Worm (Caenorhabditis elegans) whole organism, L2 larva: ENCODE results near the gene H01M10.2.

Experiments
- C34F6.9 ChIP-seq: fragments of 150-350 bp; optimal IDR thresholded peaks from 2 replicates; lab custom pipeline; 2014; ENCODE audit warnings: missing biosample characterization, missing genetic modification characterization
- F13H6.1 ChIP-seq: sonication (generic microtip); optimal IDR thresholded peaks from 2 replicates; lab custom pipeline; 2016; ENCODE audit warnings: missing genetic modification characterization, missing compliant biosample characterization
- ZK546.5 ChIP-seq: sonication (generic microtip); optimal IDR thresholded peaks from 2 replicates; lab custom pipeline; 2017; ENCODE audit warnings: missing biosample characterization, missing genetic modification characterization
- alr-1 ChIP-seq: fragments of 150-350 bp; optimal IDR thresholded peaks from 2 replicates; lab custom pipeline; 2014; ENCODE audit warnings: missing biosample characterization, missing genetic modification characterization
- aly-2 ChIP-seq: fragments of 150-350 bp; optimal IDR thresholded peaks from 2 replicates; lab custom pipeline; 2014; ENCODE audit warnings: missing biosample characterization, missing genetic modification characterization
- blmp-1 ChIP-seq: sonication (generic microtip); optimal IDR thresholded peaks from 2 replicates; lab custom pipeline; 2017; ENCODE audit warnings: missing genetic modification characterization, mild to moderate bottlenecking, missing compliant biosample characterization, antibody characterized with exemption, moderate library complexity; ENCODE audit not compliant: insufficient read depth
- ceh-82 ChIP-seq: fragments of 150-350 bp; optimal IDR thresholded peaks from 2 replicates; lab custom pipeline; 2014; ENCODE audit warnings: missing biosample characterization, missing genetic modification characterization
- crh-2 ChIP-seq: sonication (generic microtip); optimal IDR thresholded peaks from 2 replicates; lab custom pipeline; 2017; ENCODE audit warnings: missing biosample characterization, missing genetic modification characterization
- dmd-4 ChIP-seq: sonication (generic microtip); optimal IDR thresholded peaks from 2 replicates; lab custom pipeline; 2017; ENCODE audit warnings: missing biosample characterization, missing genetic modification characterization
- egl-27 ChIP-seq: sonication (generic microtip); optimal IDR thresholded peaks from 3 replicates; lab custom pipeline; 2017; ENCODE audit warnings: missing biosample characterization, missing genetic modification reagents, missing genetic modification characterization
- elt-1 ChIP-seq: fragments of 150-350 bp; optimal IDR thresholded peaks from 2 replicates; lab custom pipeline; 2014; ENCODE audit warnings: missing biosample characterization, missing genetic modification characterization
- elt-3 ChIP-seq: sonication (generic microtip); optimal IDR thresholded peaks from 2 replicates; lab custom pipeline; 2017; ENCODE audit warnings: missing biosample characterization, missing genetic modification characterization
- fos-1 ChIP-seq: fragments of 150-350 bp; optimal IDR thresholded peaks from 2 replicates; lab custom pipeline; 2014; ENCODE audit warnings: missing biosample characterization, missing genetic modification characterization
- gmeb-1 ChIP-seq: fragments of 150-350 bp; optimal IDR thresholded peaks from 2 replicates; lab custom pipeline; 2014; ENCODE audit warnings: missing biosample characterization, missing genetic modification characterization
- lin-13 ChIP-seq: fragments of 150-350 bp; optimal IDR thresholded peaks from 2 replicates; lab custom pipeline; 2014; ENCODE audit warnings: missing biosample characterization, missing genetic modification reagents, missing genetic modification characterization
- lin-39 ChIP-seq: fragments of 150-350 bp; optimal IDR thresholded peaks from 2 replicates; lab custom pipeline; 2014; ENCODE audit warnings: missing biosample characterization, missing genetic modification reagents, missing genetic modification characterization
- lsy-2 ChIP-seq, 2 experiments: fragments of 150-350 bp in 1 of 2; sonication (generic microtip) in 1 of 2; optimal IDR thresholded peaks; 2 replicates each; lab custom pipeline; 2014 to 2017; ENCODE audit warnings: missing biosample characterization in 2 of 2, missing genetic modification characterization in 2 of 2
- mab-5 ChIP-seq: fragments of 150-350 bp; optimal IDR thresholded peaks from 2 replicates; lab custom pipeline; 2014; ENCODE audit warnings: missing biosample characterization, missing genetic modification characterization
- nhr-10 ChIP-seq: sonication (generic microtip); optimal IDR thresholded peaks from 2 replicates; lab custom pipeline; 2017; ENCODE audit warnings: missing biosample characterization, missing genetic modification characterization
- nhr-11 ChIP-seq: fragments of 150-350 bp; optimal IDR thresholded peaks from 2 replicates; lab custom pipeline; 2014; ENCODE audit warnings: missing biosample characterization, missing genetic modification characterization
- nhr-12 ChIP-seq: fragments of 150-350 bp; optimal IDR thresholded peaks from 2 replicates; lab custom pipeline; 2014; ENCODE audit warnings: missing biosample characterization, missing genetic modification characterization
- nhr-129 ChIP-seq: fragments of 150-350 bp; optimal IDR thresholded peaks from 2 replicates; lab custom pipeline; 2014; ENCODE audit warnings: missing biosample characterization, missing genetic modification characterization
- nhr-21 ChIP-seq: fragments of 150-350 bp; optimal IDR thresholded peaks from 2 replicates; lab custom pipeline; 2014; ENCODE audit warnings: missing biosample characterization, missing genetic modification characterization
- nhr-6 ChIP-seq: fragments of 150-350 bp; optimal IDR thresholded peaks from 2 replicates; lab custom pipeline; 2014; ENCODE audit warnings: missing biosample characterization, missing genetic modification characterization
- nhr-77 ChIP-seq: fragments of 150-350 bp; optimal IDR thresholded peaks from 2 replicates; lab custom pipeline; 2014; ENCODE audit warnings: missing biosample characterization, missing genetic modification characterization
- peb-1 ChIP-seq: fragments of 150-350 bp; optimal IDR thresholded peaks from 2 replicates; lab custom pipeline; 2014; ENCODE audit warnings: missing biosample characterization, missing genetic modification characterization
- sem-4 ChIP-seq: fragments of 150-350 bp; optimal IDR thresholded peaks from 2 replicates; lab custom pipeline; 2014; ENCODE audit warnings: missing biosample characterization, missing genetic modification reagents, missing genetic modification characterization
- skn-1 ChIP-seq: sonication (generic microtip); optimal IDR thresholded peaks from 2 replicates; lab custom pipeline; 2017; ENCODE audit warnings: missing biosample characterization, missing genetic modification characterization
- sma-3 ChIP-seq: sonication (generic microtip); optimal IDR thresholded peaks from 2 replicates; lab custom pipeline; 2016; ENCODE audit warnings: missing genetic modification reagents, missing genetic modification characterization, missing compliant biosample characterization
- sma-9 ChIP-seq, 2 experiments: fragments of 150-350 bp in 1 of 2; sonication (generic microtip) in 1 of 2; optimal IDR thresholded peaks; 2 replicates each; lab custom pipeline; 2014 to 2016; ENCODE audit warnings: missing genetic modification characterization in 2 of 2, mild to moderate bottlenecking in 1 of 2, missing biosample characterization in 1 of 2, missing compliant biosample characterization in 1 of 2, missing genetic modification reagents in 1 of 2, moderate library complexity in 1 of 2
- unc-39 ChIP-seq: fragments of 150-350 bp; optimal IDR thresholded peaks from 2 replicates; lab custom pipeline; 2014; ENCODE audit warnings: missing biosample characterization, missing genetic modification characterization
- unc-55 ChIP-seq: fragments of 150-350 bp; sonication (generic microtip); optimal IDR thresholded peaks from 3 replicates; lab custom pipeline; 2014; ENCODE audit warnings: missing biosample characterization, missing genetic modification reagents, missing genetic modification characterization
- unc-62 ChIP-seq: fragments of 150-350 bp; optimal IDR thresholded peaks from 2 replicates; lab custom pipeline; 2014; ENCODE audit warnings: missing biosample characterization, missing genetic modification reagents, missing genetic modification characterization
- zag-1 ChIP-seq: fragments of 150-350 bp; optimal IDR thresholded peaks from 2 replicates; lab custom pipeline; 2014; ENCODE audit warnings: missing biosample characterization, missing genetic modification characterization
- ztf-1 ChIP-seq: fragments of 200-800 bp; sonication (Bioruptor generic); conservative IDR thresholded peaks from 2 replicates; pipeline ENCODE4 v1.3.6; 2022; ENCODE audit warnings: missing genetic modification characterization, missing compliant biosample characterization
- ztf-11 ChIP-seq: sonication (generic microtip); optimal IDR thresholded peaks from 2 replicates; lab custom pipeline; 2017; ENCODE audit warnings: missing biosample characterization, missing genetic modification characterization

Gene H01M10.2

DNA sequence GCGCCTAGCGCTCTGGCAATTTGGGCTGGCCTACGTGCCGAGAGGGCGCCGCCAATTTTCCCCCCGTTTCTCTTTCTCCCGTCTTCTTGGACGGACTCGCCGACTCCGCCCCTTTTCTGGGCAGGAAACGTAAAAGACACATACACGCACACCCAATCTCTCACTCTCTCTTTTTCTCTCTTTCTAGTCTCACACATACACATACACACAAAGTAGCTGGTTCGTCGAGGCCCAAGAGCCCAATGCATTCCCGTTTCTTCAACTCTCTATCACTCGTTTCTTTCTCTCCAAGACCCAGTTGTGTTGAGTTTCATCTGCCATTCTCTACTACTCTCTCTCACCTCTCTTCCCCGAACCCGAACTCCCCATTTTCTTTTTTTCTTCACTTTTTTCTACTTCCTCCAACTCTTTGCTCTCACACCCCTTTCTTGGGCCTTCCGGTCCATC, 13.3 kb upstream of the H01M10.2 start (continued):
- TF ChIP-seq elt-3 (no peak), unc-39 (no peak), egl-27 (tag; lab: Kevin White, UChicago) (no peak), alr-1 (tag; lab: Kevin White, UChicago) (no peak), ztf-1 (GFP tag; lab: Robert Waterston, UW) (no peak), blmp-1 (no peak), unc-55 (peak; percentile 84), dmd-4 (no peak), crh-2 (tag; lab: Kevin White, UChicago) (peak; percentile 66), F13H6.1 (tag; lab: Kevin White, UChicago) (peak; percentile 90), ceh-82 (tag; lab: Kevin White, UChicago) (no peak), nhr-12 (tag; lab: Kevin White, UChicago) (no peak), skn-1 (no peak)

DNA sequence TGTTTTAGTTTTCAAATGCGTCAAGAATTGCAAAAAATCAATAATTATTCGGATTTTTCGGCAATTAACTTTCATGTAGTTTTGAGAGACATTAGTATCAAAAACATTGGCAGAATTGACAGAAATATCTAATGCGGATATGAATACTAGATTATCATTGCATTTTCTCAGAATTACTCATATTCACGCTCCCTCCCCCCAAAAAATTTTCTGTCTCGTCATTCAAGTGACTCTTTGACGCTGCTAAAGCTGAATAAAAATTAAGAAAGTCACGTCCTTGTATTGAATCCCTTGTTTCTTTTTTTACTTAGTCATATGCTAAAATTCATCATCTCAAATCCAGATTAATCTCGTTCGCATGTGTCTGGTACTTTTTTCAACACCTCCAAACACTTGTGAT, 11.1 kb upstream of the H01M10.2 start:
- no peak for TF ChIP-seq gmeb-1 (tag; lab: Kevin White, UChicago)
- TF ChIP-seq lsy-2 (tag; optimal IDR thresholded peaks at IDR 0.05; lab: Kevin White, UChicago): peak in 1 of 2 experiments; percentile 52
- TF ChIP-seq peb-1 (tag; lab: Kevin White, UChicago): no peak
- peak; percentile 8 for TF ChIP-seq crh-2 (tag; lab: Kevin White, UChicago)
- TF ChIP-seq nhr-21 (tag; lab: Kevin White, UChicago): peak; percentile 59
- no peak for TF ChIP-seq sem-4 (tag; lab: Kevin White, UChicago)
- no peak for TF ChIP-seq nhr-77 (tag; lab: Kevin White, UChicago)
- peak; percentile 57 for TF ChIP-seq nhr-6 (tag; lab: Kevin White, UChicago)
- peak; percentile 36 for TF ChIP-seq sma-9 (GFP tag; optimal IDR thresholded peaks at IDR 0.05; lab: Kevin White, UChicago)
- no peak for TF ChIP-seq sma-9 (tag; optimal IDR thresholded peaks at IDR 0.05; lab: Kevin White, UChicago)

DNA sequence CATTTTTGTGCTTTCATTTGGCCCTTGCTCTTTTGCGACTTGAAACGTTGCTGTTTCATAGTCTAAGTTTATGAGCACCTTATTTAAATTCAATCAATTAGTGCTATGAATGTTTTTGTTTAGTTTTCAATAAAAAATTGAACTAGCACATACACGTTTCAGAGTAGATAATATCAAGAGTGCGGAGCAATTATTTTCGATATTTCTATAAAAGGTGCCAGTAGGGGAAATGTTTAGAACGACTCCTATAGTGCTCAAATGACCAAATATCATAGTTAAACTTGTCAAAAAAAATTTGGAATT, 10.2 kb upstream of the H01M10.2 start:
- TF ChIP-seq sma-3 (GFP tag; lab: Kevin White, UChicago) (no peak), ZK546.5 (no peak), unc-62 (no peak), mab-5 (tag; lab: Kevin White, UChicago) (no peak), lsy-2 (tag; optimal IDR thresholded peaks at IDR 0.05; lab: Kevin White, UChicago) (no peak), lin-39 (tag; lab: Kevin White, UChicago) (no peak), nhr-6 (tag; lab: Kevin White, UChicago) (no peak), egl-27 (tag; lab: Kevin White, UChicago) (no peak), alr-1 (tag; lab: Kevin White, UChicago) (no peak), aly-2 (tag; lab: Kevin White, UChicago) (no peak), nhr-21 (tag; lab: Kevin White, UChicago) (no peak), gmeb-1 (tag; lab: Kevin White, UChicago) (no peak), crh-2 (tag; lab: Kevin White, UChicago) (no peak), lin-13 (GFP tag; lab: Kevin White, UChicago) (no peak)
- TF ChIP-seq, all 48 proteins: peak for 0

DNA sequence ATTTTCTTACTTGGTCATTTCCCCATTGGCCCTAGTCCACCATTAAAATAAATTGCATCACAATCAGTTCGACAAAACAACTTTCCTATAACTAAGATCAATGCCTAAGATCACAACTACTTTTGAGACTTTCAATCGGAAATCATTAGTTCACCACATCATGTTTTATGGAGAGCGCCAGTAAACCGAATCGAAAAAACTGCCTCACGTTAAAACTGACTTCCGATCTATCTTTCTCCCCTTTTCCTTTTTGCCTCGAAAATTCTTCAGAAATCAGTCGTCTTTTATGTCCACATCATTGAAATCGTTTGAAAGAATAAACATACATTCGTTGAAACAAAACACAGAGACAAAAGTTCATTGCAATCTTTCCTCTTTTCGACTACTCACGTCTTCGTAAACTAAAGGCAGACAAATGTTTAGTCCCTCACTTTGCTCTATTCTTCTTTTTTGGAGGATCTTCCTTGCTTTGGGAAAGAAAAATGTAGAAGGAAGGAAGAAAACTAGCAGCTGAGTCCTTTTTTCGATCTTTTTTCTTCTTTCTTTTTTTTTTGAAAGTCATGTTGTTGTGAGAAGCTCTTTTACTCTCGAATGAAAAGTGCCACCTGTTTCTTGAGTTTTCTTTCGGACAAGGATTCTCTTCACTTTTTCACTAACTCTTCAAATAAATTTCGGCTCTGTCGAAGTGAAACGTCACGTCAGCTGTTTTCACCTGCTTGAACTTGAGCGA, 9.6 kb upstream of the H01M10.2 start:
- TF ChIP-seq unc-55: peak; percentile 79
- TF ChIP-seq nhr-129: peak; percentile 52
- TF ChIP-seq alr-1 (tag; lab: Kevin White, UChicago): no peak
- TF ChIP-seq crh-2 (tag; lab: Kevin White, UChicago): peak; percentile 23
- no peak for TF ChIP-seq ZK546.5
- no peak for TF ChIP-seq unc-39
- TF ChIP-seq zag-1 (tag; lab: Kevin White, UChicago): peak; percentile 47
- peak; percentile 34 for TF ChIP-seq mab-5 (tag; lab: Kevin White, UChicago)
- TF ChIP-seq ceh-82 (tag; lab: Kevin White, UChicago): no peak
- peak; percentile 43 for TF ChIP-seq F13H6.1 (tag; lab: Kevin White, UChicago)
- TF ChIP-seq blmp-1: no peak
- no peak for TF ChIP-seq ztf-11 (tag; lab: Kevin White, UChicago)
- TF ChIP-seq lin-13 (GFP tag; lab: Kevin White, UChicago): peak; percentile 30
- peak; percentile 2 for TF ChIP-seq nhr-6 (tag; lab: Kevin White, UChicago)
- no peak for TF ChIP-seq fos-1 (tag; lab: Kevin White, UChicago)
- no peak for TF ChIP-seq nhr-11
- TF ChIP-seq elt-1 (tag; lab: Kevin White, UChicago): no peak
- TF ChIP-seq C34F6.9 (tag; lab: Kevin White, UChicago): peak; percentile 58
- TF ChIP-seq dmd-4: no peak
- TF ChIP-seq sem-4 (tag; lab: Kevin White, UChicago): peak; percentile 40
- peak in 1 of 2 experiments; percentile 40 for TF ChIP-seq lsy-2 (tag; optimal IDR thresholded peaks at IDR 0.05; lab: Kevin White, UChicago)
- TF ChIP-seq sma-3 (GFP tag; lab: Kevin White, UChicago): no peak
- TF ChIP-seq elt-3: no peak
- no peak for TF ChIP-seq nhr-10 (tag; lab: Kevin White, UChicago)
